Fruit fly (Drosophila melanogaster) Kc167 (cell line): ENCODE results near the gene CG34008.

ENCODE experiments used
- Myc ChIP-seq: fragments of >200 bp; optimal IDR thresholded peaks from 2 replicates; lab custom pipeline; 2017; ENCODE audit warnings: missing external identifiers
- Sin3A ChIP-seq: fragments of >200 bp; optimal IDR thresholded peaks from 2 replicates; lab custom pipeline; 2018; ENCODE audit warnings: missing external identifiers
- h ChIP-seq: fragments of >200 bp; optimal IDR thresholded peaks from 3 replicates; lab custom pipeline; 2018; ENCODE audit warnings: missing external identifiers
- insv ChIP-seq: fragments of >200 bp; optimal IDR thresholded peaks from 3 replicates; lab custom pipeline; 2018; ENCODE audit warnings: missing external identifiers
- psq ChIP-seq: fragments of >200 bp; optimal IDR thresholded peaks from 2 replicates; lab custom pipeline; 2017; ENCODE audit warnings: missing external identifiers
- ttk ChIP-seq: sonication (Bioruptor generic); optimal IDR thresholded peaks from 2 replicates; lab custom pipeline; 2017; ENCODE audit warnings: missing external identifiers

Gene CG34008

dm6 chr3R:20587630-20588479 is 6.5 kb upstream of the CG34008 start, which contains the start of gene Septin2:
Gene Septin2, minus strand, starts transcription at chr3R:20588356.
- TF ChIP-seq Sin3A (lab: Kevin White, UChicago) (no peak), insv (no peak), ttk (lab: Kevin White, UChicago) (no peak), h (no peak), psq (lab: Kevin White, UChicago) (no peak), Myc (lab: Kevin White, UChicago) (no peak)

dm6 chr3R:20586409-20586808 is 5.1 kb upstream of the CG34008 start:
- no peak for TF ChIP-seq ttk (lab: Kevin White, UChicago)
- no peak for TF ChIP-seq insv
- no peak for TF ChIP-seq Sin3A (lab: Kevin White, UChicago)
- TF ChIP-seq Myc (lab: Kevin White, UChicago), result no peak
- TF ChIP-seq psq (lab: Kevin White, UChicago), result no peak
- no peak for TF ChIP-seq h

- no peak for TF ChIP-seq psq (lab: Kevin White, UChicago)
- TF ChIP-seq Sin3A (lab: Kevin White, UChicago), result no peak
- no peak for TF ChIP-seq h
- no peak for TF ChIP-seq insv
- no peak for TF ChIP-seq ttk (lab: Kevin White, UChicago)
- no peak for TF ChIP-seq Myc (lab: Kevin White, UChicago)
These were observed 4.2 kb upstream of the CG34008 start, which contains the start of gene CG16953 for dm6 chr3R:20585566-20585965. Gene CG16953, minus strand, starts transcription at chr3R:20585833.

- TF ChIP-seq psq (lab: Kevin White, UChicago), result no peak
- no peak for TF ChIP-seq Myc (lab: Kevin White, UChicago)
- no peak for TF ChIP-seq insv
- no peak for TF ChIP-seq h
These were observed 1.5 kb downstream of the CG34008 start, which contains the start of the genes EloB and Srp14 for dm6 chr3R:20579816-20580215. Gene EloB, minus strand, starts transcription at chr3R:20579850. Gene Srp14, plus strand, starts transcription at chr3R:20580115.

- TF ChIP-seq h (no peak), insv (no peak), ttk (lab: Kevin White, UChicago) (no peak), psq (lab: Kevin White, UChicago) (no peak), Myc (lab: Kevin White, UChicago) (no peak), Sin3A (lab: Kevin White, UChicago) (no peak)
These were observed 4.5 kb downstream of the CG34008 start, which contains the start of the genes TFAM and CG5412 for dm6 chr3R:20576789-20577188. Gene TFAM, minus strand, starts transcription at chr3R:20577010. Gene CG5412, plus strand, starts transcription at chr3R:20577053.

- no peak for TF ChIP-seq Sin3A (lab: Kevin White, UChicago)
- no peak for TF ChIP-seq h
- no peak for TF ChIP-seq insv
- no peak for TF ChIP-seq Myc (lab: Kevin White, UChicago)
- TF ChIP-seq psq (lab: Kevin White, UChicago), result no peak
- TF ChIP-seq ttk (lab: Kevin White, UChicago), result no peak
These were observed 6.8 kb downstream of the CG34008 start for dm6 chr3R:20574535-20574980.

- TF ChIP-seq psq (lab: Kevin White, UChicago), result no peak
- TF ChIP-seq ttk (lab: Kevin White, UChicago), result no peak
- TF ChIP-seq Sin3A (lab: Kevin White, UChicago), result no peak
- TF ChIP-seq insv, result no peak
- no peak for TF ChIP-seq h
- TF ChIP-seq Myc (lab: Kevin White, UChicago), result no peak
These were observed 8.0 kb downstream of the CG34008 start for dm6 chr3R:20573326-20573725.

dm6 chr3R:20567507-20568222 is 13.7 kb downstream of the CG34008 start:
- TF ChIP-seq Sin3A (lab: Kevin White, UChicago) (no peak), ttk (lab: Kevin White, UChicago) (no peak), h (no peak), insv (no peak), psq (lab: Kevin White, UChicago) (no peak), Myc (lab: Kevin White, UChicago) (no peak)

dm6 chr3R:20565546-20565948 is 15.8 kb downstream of the CG34008 start:
- TF ChIP-seq insv, result no peak
- no peak for TF ChIP-seq h
- TF ChIP-seq Sin3A (lab: Kevin White, UChicago), result no peak

dm6 chr3R:20563830-20564421 is 17.4 kb downstream of the CG34008 start, which contains the start of gene CG10877:
Gene CG10877, minus strand, starts transcription at chr3R:20564067.
- TF ChIP-seq Sin3A (lab: Kevin White, UChicago) (no peak), psq (lab: Kevin White, UChicago) (no peak), ttk (lab: Kevin White, UChicago) (no peak), insv (no peak), Myc (lab: Kevin White, UChicago) (no peak), h (no peak)

- TF ChIP-seq insv (no peak), Myc (lab: Kevin White, UChicago) (no peak), ttk (lab: Kevin White, UChicago) (no peak), Sin3A (lab: Kevin White, UChicago) (no peak), h (no peak), psq (lab: Kevin White, UChicago) (no peak)
These were observed 20.6 kb downstream of the CG34008 start, which contains the start of gene CG5191 for dm6 chr3R:20560668-20561226. Gene CG5191, plus strand, starts transcription at chr3R:20560865.
